Worm (Caenorhabditis elegans): ENCODE results near the gene srw-54.
A peak's percentile ranks its signal among the peaks of the same experiment; 100 is the strongest.

DNA sequence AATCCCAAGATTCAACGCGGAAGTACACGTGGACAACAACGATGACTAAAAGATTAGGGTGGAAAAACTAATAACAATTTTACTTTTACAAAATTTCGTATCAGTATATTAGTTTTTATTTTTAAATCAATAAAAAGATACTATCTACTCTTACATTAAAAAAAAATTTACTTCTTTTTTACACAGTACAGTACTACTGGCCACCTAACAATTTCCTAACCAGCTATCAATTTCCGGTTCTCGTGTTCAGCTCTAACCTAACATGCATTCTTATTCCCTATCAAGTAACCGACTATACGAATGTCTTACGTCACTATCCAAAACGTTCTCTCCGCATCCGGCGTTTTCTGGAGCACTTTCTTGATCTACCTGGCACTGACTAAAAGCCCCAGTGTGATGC is 18.5 kb downstream of the srw-54 start, which contains the start of gene srd-21:
- TF ChIP-seq ceh-20 (GFP tag; IDR thresholded peaks at IDR 0.05) (no peak), dpl-1 (GFP tag; optimal IDR thresholded peaks at IDR 0.05) (no peak), snpc-4 (tag; optimal IDR thresholded peaks at IDR 0.05) (no peak), F10B5.3 (tag; optimal IDR thresholded peaks at IDR 0.05) (no peak), nhr-111 (GFP tag; optimal IDR thresholded peaks at IDR 0.05) (no peak), mdl-1 (tag; optimal IDR thresholded peaks at IDR 0.05) (no peak), hmg-1.1 (GFP tag; IDR thresholded peaks at IDR 0.05) (no peak), ceh-82 (tag; optimal IDR thresholded peaks at IDR 0.05) (no peak), ztf-11 (tag; optimal IDR thresholded peaks at IDR 0.05) (no peak), aha-1 (tag) (peak; percentile 58)

Measured in whole organism, L4 larva.